Fruit fly (Drosophila melanogaster) whole organism, larva: Measurements from ENCODE around the gene CG4914.

Source experiments
- noc ChIP-seq: fragments of 200-800 bp; sonication (Bioruptor generic); optimal IDR thresholded peaks from 3 replicates; lab custom pipeline; 2019; ENCODE audit warnings: missing biosample characterization, mild to moderate bottlenecking, missing genetic modification characterization, moderate library complexity

Gene CG4914

dm6 chr3L:14678097-14678679 lies at the start of gene CG4914:
CG4914 (minus strand) TSS chr3L:14678147.
- TF ChIP-seq noc (tag; lab: Kevin White, UChicago), result peak; percentile 83

- TF ChIP-seq noc (tag; lab: Kevin White, UChicago), result peak; percentile 38
Measured at dm6 chr3L:14712799-14713198, 34.9 kb upstream of the CG4914 start.

- TF ChIP-seq noc (tag; lab: Kevin White, UChicago), result no peak
Measured at dm6 chr3L:14708053-14708452, 30.1 kb upstream of the CG4914 start.

- TF ChIP-seq noc (tag; lab: Kevin White, UChicago), result no peak
Measured at dm6 chr3L:14706461-14706880, 28.5 kb upstream of the CG4914 start.

- TF ChIP-seq noc (tag; lab: Kevin White, UChicago), result no peak
Measured at dm6 chr3L:14705164-14705563, 27.2 kb upstream of the CG4914 start, which contains the start of gene CG13476. CG13476 (plus strand) TSS chr3L:14705464.

- TF ChIP-seq noc (tag; lab: Kevin White, UChicago), result no peak
Measured at dm6 chr3L:14701578-14701977, 23.6 kb upstream of the CG4914 start, which contains the start of gene CG17177. CG17177 (minus strand) TSS chr3L:14701678.

- no peak for TF ChIP-seq noc (tag; lab: Kevin White, UChicago)
Measured at dm6 chr3L:14697005-14697404, 19.1 kb upstream of the CG4914 start, which contains the start of gene CG13474. CG13474 (minus strand) TSS chr3L:14697105.

dm6 chr3L:14691047-14691446 lies 13.1 kb upstream of the CG4914 start, which contains the start of gene gdrd:
gdrd (plus strand) TSS chr3L:14691347.
- no peak for TF ChIP-seq noc (tag; lab: Kevin White, UChicago)

- no peak for TF ChIP-seq noc (tag; lab: Kevin White, UChicago)
Measured at dm6 chr3L:14686251-14686650, 8.3 kb upstream of the CG4914 start.

- TF ChIP-seq noc (tag; lab: Kevin White, UChicago), result no peak
Measured at dm6 chr3L:14684468-14684867, 6.5 kb upstream of the CG4914 start, which contains the start of gene Dnaaf6. Dnaaf6 (plus strand) TSS chr3L:14684768.

- no peak for TF ChIP-seq noc (tag; lab: Kevin White, UChicago)
Measured at dm6 chr3L:14681504-14681903, 3.6 kb upstream of the CG4914 start.

- no peak for TF ChIP-seq noc (tag; lab: Kevin White, UChicago)
Measured at dm6 chr3L:14673740-14674463, 4.0 kb downstream of the CG4914 start.

dm6 chr3L:14672387-14673110 lies 5.4 kb downstream of the CG4914 start, which contains the start of the genes CG43121 and ome:
CG43121 (minus strand) TSS chr3L:14672437.
ome (plus strand) TSS chr3L:14672839.
- peak; percentile 30 for TF ChIP-seq noc (tag; lab: Kevin White, UChicago)

dm6 chr3L:14671546-14671945 lies 6.4 kb downstream of the CG4914 start:
- TF ChIP-seq noc (tag; lab: Kevin White, UChicago), result no peak

- no peak for TF ChIP-seq noc (tag; lab: Kevin White, UChicago)
Measured at dm6 chr3L:14668638-14669037, 9.3 kb downstream of the CG4914 start.
